Fruit fly (Drosophila melanogaster) whole organism, adult: ENCODE data around the gene Ptp10D.

Experiments
- CG11617 ChIP-seq: fragments of 200-800 bp; sonication (Bioruptor generic); optimal IDR thresholded peaks from 2 replicates; lab custom pipeline; 2017; ENCODE audit warnings: mild to moderate bottlenecking, missing biosample characterization, missing genetic modification reagents, missing genetic modification characterization
- CG12768 ChIP-seq: fragments of 200-800 bp; sonication (Bioruptor generic); optimal IDR thresholded peaks from 2 replicates; lab custom pipeline; 2017; ENCODE audit warnings: missing biosample characterization, missing genetic modification characterization, mild to moderate bottlenecking, moderate library complexity, missing genetic modification reagents
- CG14711 ChIP-seq: fragments of 200-800 bp; sonication (Bioruptor generic); optimal IDR thresholded peaks from 2 replicates; lab custom pipeline; 2018; ENCODE audit warnings: missing biosample characterization, mild to moderate bottlenecking, missing genetic modification characterization, moderate library complexity
- CG1620 ChIP-seq: fragments of 200-800 bp; sonication (Bioruptor generic); optimal IDR thresholded peaks from 2 replicates; lab custom pipeline; 2016; ENCODE audit warnings: missing biosample characterization, missing genetic modification characterization
- CG33017 ChIP-seq: fragments of 200-800 bp; sonication (Bioruptor generic); optimal IDR thresholded peaks from 2 replicates; lab custom pipeline; 2018; ENCODE audit warnings: missing biosample characterization, mild to moderate bottlenecking, missing genetic modification characterization, moderate library complexity
- CG5204 ChIP-seq: fragments of 200-800 bp; sonication (Bioruptor generic); optimal IDR thresholded peaks from 2 replicates; lab custom pipeline; 2016; ENCODE audit warnings: missing biosample characterization, missing genetic modification characterization
- CG7045 ChIP-seq: fragments of 200-800 bp; sonication (Bioruptor generic); optimal IDR thresholded peaks from 2 replicates; lab custom pipeline; 2017; ENCODE audit warnings: missing biosample characterization, mild to moderate bottlenecking, missing genetic modification characterization
- CG7101 ChIP-seq: fragments of 200-800 bp; sonication (Bioruptor generic); optimal IDR thresholded peaks from 2 replicates; lab custom pipeline; 2018; ENCODE audit warnings: missing biosample characterization, mild to moderate bottlenecking, missing genetic modification characterization, moderate library complexity
- Clk ChIP-seq: fragments of 200-800 bp; sonication (Bioruptor generic); optimal IDR thresholded peaks from 2 replicates; lab custom pipeline; 2017; ENCODE audit warnings: missing biosample characterization, missing genetic modification characterization
- Crg-1 ChIP-seq: fragments of 200-800 bp; sonication (Bioruptor generic); optimal IDR thresholded peaks from 2 replicates; lab custom pipeline; 2016; ENCODE audit warnings: missing biosample characterization, missing genetic modification characterization
- Hr96 ChIP-seq: fragments of 200-800 bp; sonication (Bioruptor generic); optimal IDR thresholded peaks from 2 replicates; lab custom pipeline; 2016; ENCODE audit warnings: missing biosample characterization, missing genetic modification characterization
- Mnt ChIP-seq: fragments of 200-800 bp; sonication (Bioruptor generic); optimal IDR thresholded peaks from 2 replicates; lab custom pipeline; 2016; ENCODE audit warnings: missing biosample characterization, mild to moderate bottlenecking, missing genetic modification characterization
- bab1 ChIP-seq: fragments of 200-800 bp; sonication (Bioruptor generic); optimal IDR thresholded peaks from 3 replicates; lab custom pipeline; 2019; ENCODE audit warnings: missing biosample characterization, mild to moderate bottlenecking, missing genetic modification characterization, moderate library complexity
- cic ChIP-seq: fragments of 200-800 bp; sonication (Bioruptor generic); optimal IDR thresholded peaks from 2 replicates; lab custom pipeline; 2017; ENCODE audit warnings: missing biosample characterization, mild to moderate bottlenecking, missing genetic modification characterization, moderate library complexity
- cnc ChIP-seq, 2 experiments: fragments of >200 bp; optimal IDR thresholded peaks; 2 replicates each; lab custom pipeline; 2017
- kay ChIP-seq: fragments of 200-800 bp; sonication (Bioruptor generic); peaks from one replicate; lab custom pipeline; 2016; ENCODE audit warnings: missing biosample characterization, missing genetic modification characterization, borderline replicate concordance
- ovo ChIP-seq: fragments of 200-800 bp; sonication (Bioruptor generic); optimal IDR thresholded peaks from 2 replicates; lab custom pipeline; 2016; ENCODE audit warnings: missing biosample characterization, missing genetic modification characterization
- pad ChIP-seq: fragments of 200-800 bp; sonication (Bioruptor generic); optimal IDR thresholded peaks from 3 replicates; lab custom pipeline; 2017; ENCODE audit warnings: missing biosample characterization, missing genetic modification characterization, mild to moderate bottlenecking, moderate library complexity, missing genetic modification reagents
- tj ChIP-seq: fragments of 200-800 bp; sonication (Bioruptor generic); optimal IDR thresholded peaks from 3 replicates; lab custom pipeline; 2017; ENCODE audit warnings: missing biosample characterization, mild to moderate bottlenecking, missing genetic modification characterization, moderate library complexity
- toe ChIP-seq: fragments of 200-800 bp; sonication (Bioruptor generic); optimal IDR thresholded peaks from 2 replicates; lab custom pipeline; 2016; ENCODE audit warnings: missing biosample characterization, missing genetic modification characterization

Ptp10D gene

dm6 chrX:11628986-11629571 is 7.3 kb downstream of the Ptp10D start:
- TF ChIP-seq pad: no peak
- TF ChIP-seq kay (GFP tag; lab: Kevin White, UChicago): peak; percentile 12

dm6 chrX:11631704-11632103 is 9.9 kb downstream of the Ptp10D start:
- TF ChIP-seq CG7101 (tag; lab: Kevin White, UChicago): no peak
- no peak for TF ChIP-seq CG12768 (GFP tag; lab: Kevin White, UChicago)
- TF ChIP-seq CG7045 (GFP tag; lab: Kevin White, UChicago): no peak
- no peak for TF ChIP-seq CG33017
- TF ChIP-seq CG11617 (GFP tag; lab: Kevin White, UChicago): no peak
- TF ChIP-seq Mnt: no peak
- TF ChIP-seq pad: no peak
- TF ChIP-seq kay (GFP tag; lab: Kevin White, UChicago): no peak
- no peak for TF ChIP-seq bab1 (GFP tag; lab: Kevin White, UChicago)
- no peak for TF ChIP-seq tj
- no peak for TF ChIP-seq cnc (optimal IDR thresholded peaks at IDR 0.05; lab: Kevin White, UChicago)

dm6 chrX:11640477-11640876 is 18.7 kb downstream of the Ptp10D start:
- TF ChIP-seq Hr96 (GFP tag; lab: Kevin White, UChicago): no peak
- no peak for TF ChIP-seq tj
- TF ChIP-seq CG14711 (tag; lab: Kevin White, UChicago): no peak
- TF ChIP-seq Mnt: no peak
- no peak for TF ChIP-seq CG12768 (GFP tag; lab: Kevin White, UChicago)
- TF ChIP-seq CG7101 (tag; lab: Kevin White, UChicago): no peak
- no peak for TF ChIP-seq Crg-1 (GFP tag; lab: Kevin White, UChicago)
- no peak for TF ChIP-seq cnc (optimal IDR thresholded peaks at IDR 0.05; lab: Kevin White, UChicago)
- no peak for TF ChIP-seq CG5204 (GFP tag; lab: Kevin White, UChicago)
- no peak for TF ChIP-seq ovo
- no peak for TF ChIP-seq cic (GFP tag; lab: Kevin White, UChicago)
- no peak for TF ChIP-seq pad
- no peak for TF ChIP-seq CG1620

- TF ChIP-seq CG33017 (no peak), pad (no peak), CG5204 (GFP tag; lab: Kevin White, UChicago) (no peak), Hr96 (GFP tag; lab: Kevin White, UChicago) (no peak), CG1620 (no peak), CG14711 (tag; lab: Kevin White, UChicago) (no peak), Clk (GFP tag; lab: Kevin White, UChicago) (no peak), CG12768 (GFP tag; lab: Kevin White, UChicago) (no peak), cic (GFP tag; lab: Kevin White, UChicago) (no peak), CG7101 (tag; lab: Kevin White, UChicago) (no peak)
These were observed 21.4 kb downstream of the Ptp10D start for dm6 chrX:11643227-11643626.

dm6 chrX:11644530-11645080 is 22.8 kb downstream of the Ptp10D start:
- no peak for TF ChIP-seq CG14711 (tag; lab: Kevin White, UChicago)
- TF ChIP-seq kay (GFP tag; lab: Kevin White, UChicago): no peak
- no peak for TF ChIP-seq CG12768 (GFP tag; lab: Kevin White, UChicago)
- TF ChIP-seq Mnt: no peak
- no peak for TF ChIP-seq CG33017
- no peak for TF ChIP-seq CG7101 (tag; lab: Kevin White, UChicago)
- no peak for TF ChIP-seq Clk (GFP tag; lab: Kevin White, UChicago)
- TF ChIP-seq CG5204 (GFP tag; lab: Kevin White, UChicago): no peak
- no peak for TF ChIP-seq CG7045 (GFP tag; lab: Kevin White, UChicago)

- TF ChIP-seq Crg-1 (GFP tag; lab: Kevin White, UChicago) (no peak), bab1 (GFP tag; lab: Kevin White, UChicago) (no peak), CG1620 (no peak), CG7045 (GFP tag; lab: Kevin White, UChicago) (no peak), tj (no peak), Hr96 (GFP tag; lab: Kevin White, UChicago) (no peak), ovo (no peak), CG12768 (GFP tag; lab: Kevin White, UChicago) (no peak), Mnt (no peak), pad (no peak), CG14711 (tag; lab: Kevin White, UChicago) (no peak), cnc (optimal IDR thresholded peaks at IDR 0.05; lab: Kevin White, UChicago) (no peak), toe (GFP tag; lab: Kevin White, UChicago) (no peak), CG5204 (GFP tag; lab: Kevin White, UChicago) (no peak), cic (GFP tag; lab: Kevin White, UChicago) (no peak), Clk (GFP tag; lab: Kevin White, UChicago) (no peak)
These were observed 29.6 kb downstream of the Ptp10D start for dm6 chrX:11651420-11651819.

dm6 chrX:11652991-11653390 is 31.2 kb downstream of the Ptp10D start:
- TF ChIP-seq CG7101 (tag; lab: Kevin White, UChicago) (no peak), pad (no peak), CG1620 (no peak), kay (GFP tag; lab: Kevin White, UChicago) (no peak), cic (GFP tag; lab: Kevin White, UChicago) (no peak), Mnt (no peak), CG33017 (no peak), toe (GFP tag; lab: Kevin White, UChicago) (no peak), tj (no peak), CG12768 (GFP tag; lab: Kevin White, UChicago) (no peak), Crg-1 (GFP tag; lab: Kevin White, UChicago) (no peak)
